Fruit fly (Drosophila melanogaster) whole organism, wandering third instar larva: ENCODE data around the gene Kap-alpha3.

Experiments used
- OdsH ChIP-seq: fragments of 200-800 bp; sonication (Bioruptor generic); optimal IDR thresholded peaks from 2 replicates; lab custom pipeline; 2016; ENCODE audit warnings: missing biosample characterization, mild to moderate bottlenecking, missing genetic modification characterization
- br ChIP-seq: fragments of 200-800 bp; sonication (Bioruptor generic); optimal IDR thresholded peaks from 2 replicates; lab custom pipeline; 2016; ENCODE audit warnings: missing biosample characterization, missing genetic modification characterization
- fru ChIP-seq: fragments of 200-800 bp; sonication (Bioruptor generic); optimal IDR thresholded peaks from 3 replicates; lab custom pipeline; 2016; ENCODE audit warnings: missing biosample characterization, mild to moderate bottlenecking, missing genetic modification characterization
- lola ChIP-seq: fragments of >200 bp; optimal IDR thresholded peaks from 2 replicates; lab custom pipeline; 2017; ENCODE audit warnings: missing biosample characterization, missing genetic modification characterization
- usp ChIP-seq: fragments of >200 bp; optimal IDR thresholded peaks from 2 replicates; lab custom pipeline; 2017; ENCODE audit warnings: missing biosample characterization, missing genetic modification characterization

dm6 chr3R:9604445-9605020, 27.0 kb upstream of the Kap-alpha3 start:
- TF ChIP-seq fru (GFP tag; lab: Kevin White, UChicago) (no peak), lola (no peak), OdsH (GFP tag; lab: Kevin White, UChicago) (no peak), br (GFP tag; lab: Kevin White, UChicago) (no peak), usp (no peak)
